Worm (Caenorhabditis elegans) whole organism, early embryonic: Measurements from ENCODE around the gene fbxb-92.

Source experiments
- ama-1 ChIP-seq: fragments of 150-350 bp; optimal IDR thresholded peaks from 2 replicates; lab custom pipeline; 2014
- ceh-13 ChIP-seq: fragments of 200-800 bp; sonication (Bioruptor generic); optimal IDR thresholded peaks from 2 replicates; lab custom pipeline; 2018; ENCODE audit warnings: mild to moderate bottlenecking, missing genetic modification characterization, missing compliant biosample characterization
- hmbx-1 ChIP-seq: sonication (generic microtip); optimal IDR thresholded peaks from 2 replicates; lab custom pipeline; 2016; ENCODE audit warnings: mild to moderate bottlenecking, missing genetic modification characterization, missing compliant biosample characterization
- tbx-37 ChIP-seq: fragments of 200-800 bp; sonication (Bioruptor generic); conservative IDR thresholded peaks from 2 replicates; pipeline ENCODE4 v1.3.6; 2022; ENCODE audit warnings: missing genetic modification reagents, missing genetic modification characterization, missing compliant biosample characterization

ce11 chrII:3739647-3740046 lies 7.7 kb downstream of the fbxb-92 start, which contains the start of gene F12E12.2:
- TF ChIP-seq tbx-37, result no peak
- no peak for TF ChIP-seq ama-1
- TF ChIP-seq ceh-13 (GFP tag; lab: Kevin White, UChicago), result no peak
- no peak for TF ChIP-seq hmbx-1
